Fruit fly (Drosophila melanogaster) S2 (cell line): Measurements from ENCODE around the gene CG17026.

Source experiments
- CG8478 ChIP-seq: fragments of >200 bp; optimal IDR thresholded peaks from 2 replicates; lab custom pipeline; 2018
- CTCF ChIP-seq, 2 experiments: fragments of >200 bp; optimal IDR thresholded peaks; 2 replicates each; lab custom pipeline; 2018

dm6 chr3L:16021064-16021683 lies 46.0 kb downstream of the CG17026 start:
- no peak for TF ChIP-seq CTCF (optimal IDR thresholded peaks at IDR 0.05; lab: Kevin White, UChicago)
- no peak for TF ChIP-seq CG8478 (lab: Kevin White, UChicago)
